Worm (Caenorhabditis elegans) whole organism, late embryonic: ENCODE results near the gene F53C11.5.

Experiments used
- ama-1 ChIP-seq: fragments of 150-350 bp; optimal IDR thresholded peaks from 2 replicates; lab custom pipeline; 2014
- dmd-4 ChIP-seq: sonication (generic microtip); optimal IDR thresholded peaks from 2 replicates; lab custom pipeline; 2016; ENCODE audit warnings: borderline replicate concordance, missing genetic modification characterization, missing compliant biosample characterization
- sdc-2 ChIP-seq: sonication (generic microtip); optimal IDR thresholded peaks from 2 replicates; lab custom pipeline; 2016; ENCODE audit warnings: missing genotype, missing genetic modification characterization, missing compliant biosample characterization
- tbx-2 ChIP-seq: sonication (generic microtip); optimal IDR thresholded peaks from 2 replicates; lab custom pipeline; 2016; ENCODE audit warnings: missing genetic modification characterization, missing compliant biosample characterization

DNA sequence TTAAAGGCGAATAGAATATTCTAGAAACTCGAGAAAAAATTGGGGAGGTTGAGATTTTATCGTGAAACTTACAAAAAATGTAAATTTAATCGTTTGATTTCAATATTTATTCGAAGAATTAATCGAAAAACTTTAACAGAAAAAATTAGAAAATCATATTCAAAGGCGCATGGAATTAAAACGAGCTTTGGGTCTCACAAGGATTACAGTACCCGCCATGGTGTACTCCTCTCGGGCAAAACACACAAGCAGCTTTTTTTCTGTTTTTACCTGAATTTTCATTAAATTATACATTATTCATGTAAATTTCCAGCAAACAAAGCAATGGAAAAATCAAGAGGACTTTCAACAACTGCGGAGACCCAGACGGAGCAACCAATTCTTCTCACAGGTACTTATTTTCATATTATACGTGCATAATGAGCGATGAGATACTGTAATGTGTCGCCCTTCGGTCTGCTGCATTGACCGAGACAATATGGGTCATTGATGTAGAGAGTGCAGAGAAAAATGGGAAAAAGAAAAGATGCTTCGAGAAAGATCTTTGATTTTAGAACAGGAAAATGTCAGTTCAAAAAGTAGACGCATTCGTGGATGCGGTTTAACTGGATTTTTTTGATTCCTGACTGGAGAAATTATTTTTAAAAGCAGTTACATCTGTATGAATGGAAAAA is at the start of gene F53C11.5, which contains the start of gene F53C11.4:
- peak; percentile 14 for TF ChIP-seq tbx-2 (tag; lab: Kevin White, UChicago)
- no peak for TF ChIP-seq sdc-2 (tag; lab: Kevin White, UChicago)
- no peak for TF ChIP-seq ama-1 (lab: Kevin White, UChicago)
- TF ChIP-seq dmd-4 (tag; lab: Kevin White, UChicago), result no peak
